Fruit fly (Drosophila melanogaster) whole organism, embryonic: Measurements from ENCODE around the gene CAH9.

ENCODE experiments used
- CG10654 ChIP-seq: fragments of 200-800 bp; sonication (Bioruptor generic); optimal IDR thresholded peaks from 2 replicates; lab custom pipeline; 2016; ENCODE audit warnings: missing biosample characterization, missing genetic modification characterization
- CG12769 ChIP-seq: fragments of 200-800 bp; sonication (Bioruptor generic); optimal IDR thresholded peaks from 2 replicates; lab custom pipeline; 2019; ENCODE audit warnings: missing biosample characterization, mild to moderate bottlenecking, missing genetic modification characterization, moderate library complexity
- CG14710 ChIP-seq: fragments of 200-800 bp; sonication (Bioruptor generic); optimal IDR thresholded peaks from 3 replicates; lab custom pipeline; 2019; ENCODE audit warnings: missing biosample characterization, mild to moderate bottlenecking, missing genetic modification characterization, moderate library complexity
- CG15696 ChIP-seq: fragments of 200-800 bp; sonication (Bioruptor generic); optimal IDR thresholded peaks from 2 replicates; lab custom pipeline; 2019; ENCODE audit warnings: missing biosample characterization, mild to moderate bottlenecking, missing genetic modification characterization, moderate library complexity
- CG18599 ChIP-seq: fragments of 200-800 bp; sonication (Bioruptor generic); optimal IDR thresholded peaks from 3 replicates; lab custom pipeline; 2017; ENCODE audit warnings: missing biosample characterization, missing genetic modification characterization, mild to moderate bottlenecking, moderate library complexity, missing genetic modification reagents
- CG18619 ChIP-seq: fragments of 200-800 bp; sonication (Bioruptor generic); optimal IDR thresholded peaks from 3 replicates; lab custom pipeline; 2017; ENCODE audit warnings: missing biosample characterization, mild to moderate bottlenecking, missing genetic modification characterization
- CG2678 ChIP-seq: fragments of 200-800 bp; sonication (Bioruptor generic); optimal IDR thresholded peaks from 3 replicates; lab custom pipeline; 2019; ENCODE audit warnings: missing biosample characterization, mild to moderate bottlenecking, missing genetic modification characterization, moderate library complexity
- CG30431 ChIP-seq: fragments of 200-800 bp; sonication (Bioruptor generic); optimal IDR thresholded peaks from 2 replicates; lab custom pipeline; 2017; ENCODE audit warnings: missing biosample characterization, missing genetic modification characterization
- CG31388 ChIP-seq: fragments of 200-800 bp; sonication (Bioruptor generic); optimal IDR thresholded peaks from 2 replicates; lab custom pipeline; 2016; ENCODE audit warnings: missing biosample characterization, missing genetic modification characterization
- CG3726 ChIP-seq: fragments of 200-800 bp; sonication (Bioruptor generic); IDR thresholded peaks from 3 replicates; pipeline ENCODE4, ENCODE4 v1.3.6; 2022; ENCODE audit warnings: missing biosample characterization, missing genetic modification characterization
- CG4328 ChIP-seq: fragments of 200-800 bp; sonication (Bioruptor generic); optimal IDR thresholded peaks from 3 replicates; lab custom pipeline; 2017; ENCODE audit warnings: missing biosample characterization, missing genetic modification reagents, missing genetic modification characterization
- CG4424 ChIP-seq: fragments of 200-800 bp; sonication (Bioruptor generic); optimal IDR thresholded peaks from 3 replicates; lab custom pipeline; 2016; ENCODE audit warnings: missing biosample characterization, missing genetic modification characterization
- CG5245 ChIP-seq: fragments of 200-800 bp; sonication (Bioruptor generic); optimal IDR thresholded peaks from 3 replicates; lab custom pipeline; 2016; ENCODE audit warnings: missing biosample characterization, missing genetic modification characterization
- CG5953 ChIP-seq: fragments of 200-800 bp; sonication (Bioruptor generic); IDR thresholded peaks from 2 replicates; pipeline ENCODE4 v1.3.6; 2022; ENCODE audit warnings: missing biosample characterization, missing genetic modification characterization
- CG7556 ChIP-seq: fragments of 200-800 bp; sonication (Bioruptor generic); optimal IDR thresholded peaks from 2 replicates; lab custom pipeline; 2017; ENCODE audit warnings: missing biosample characterization, mild to moderate bottlenecking, missing genetic modification characterization
- CG8281 ChIP-seq: fragments of 200-800 bp; sonication (Bioruptor generic); optimal IDR thresholded peaks from 2 replicates; lab custom pipeline; 2018; ENCODE audit warnings: missing biosample characterization, mild to moderate bottlenecking, missing genetic modification characterization, moderate library complexity
- CG8944 ChIP-seq: fragments of 200-800 bp; sonication (Bioruptor generic); optimal IDR thresholded peaks from 3 replicates; lab custom pipeline; 2016; ENCODE audit warnings: missing biosample characterization, missing genetic modification characterization
- Chrac-16 ChIP-seq: fragments of 200-800 bp; sonication (Bioruptor generic); optimal IDR thresholded peaks from 3 replicates; lab custom pipeline; 2016; ENCODE audit warnings: missing biosample characterization, missing genetic modification characterization
- D19A ChIP-seq: fragments of 200-800 bp; optimal IDR thresholded peaks from 3 replicates; lab custom pipeline; 2019; ENCODE audit warnings: missing biosample characterization, mild to moderate bottlenecking, missing genetic modification characterization, moderate library complexity
- Dp ChIP-seq: fragments of 200-800 bp; sonication (Bioruptor generic); optimal IDR thresholded peaks from 2 replicates; lab custom pipeline; 2018; ENCODE audit warnings: missing biosample characterization, mild to moderate bottlenecking, missing genetic modification characterization, moderate library complexity
- Dref ChIP-seq: fragments of 200-800 bp; sonication (Bioruptor generic); IDR thresholded peaks from 2 replicates; pipeline ENCODE4 v1.3.6; 2022; ENCODE audit warnings: missing biosample characterization, missing genetic modification characterization
- Elba2 ChIP-seq: fragments of 200-800 bp; sonication (Bioruptor generic); optimal IDR thresholded peaks from 3 replicates; lab custom pipeline; 2016; ENCODE audit warnings: missing biosample characterization, missing genetic modification characterization
- Fer1 ChIP-seq: fragments of 200-800 bp; sonication (Bioruptor generic); optimal IDR thresholded peaks from 2 replicates; lab custom pipeline; 2017; ENCODE audit warnings: missing biosample characterization, mild to moderate bottlenecking, missing genetic modification characterization
- HLH54F ChIP-seq: fragments of 200-800 bp; sonication (Bioruptor generic); optimal IDR thresholded peaks from 3 replicates; lab custom pipeline; 2016; ENCODE audit warnings: missing biosample characterization, missing genetic modification characterization
- Hmx ChIP-seq: fragments of 200-800 bp; sonication (Bioruptor generic); optimal IDR thresholded peaks from 2 replicates; lab custom pipeline; 2016; ENCODE audit warnings: missing biosample characterization, missing genetic modification characterization
- Hr3 ChIP-seq: fragments of 200-800 bp; sonication (Bioruptor generic); optimal IDR thresholded peaks from 3 replicates; lab custom pipeline; 2016; ENCODE audit warnings: missing biosample characterization, missing genetic modification characterization
- Sin3A ChIP-seq: fragments of >200 bp; optimal IDR thresholded peaks from 2 replicates; lab custom pipeline; 2018
- Six4 ChIP-seq: fragments of 200-800 bp; sonication (Bioruptor generic); optimal IDR thresholded peaks from 2 replicates; lab custom pipeline; 2016; ENCODE audit warnings: missing biosample characterization, missing genetic modification characterization
- Usf ChIP-seq: fragments of 200-800 bp; sonication (Bioruptor generic); optimal IDR thresholded peaks from 2 replicates; lab custom pipeline; 2017; ENCODE audit warnings: missing genotype, missing biosample characterization, missing genetic modification characterization
- ara ChIP-seq: fragments of 200-800 bp; sonication (Bioruptor generic); IDR thresholded peaks from 2 replicates; pipeline ENCODE4 v1.3.6; 2022; ENCODE audit warnings: missing biosample characterization, missing genetic modification characterization
- crp ChIP-seq, 2 experiments: fragments of 200-800 bp; sonication (Bioruptor generic); optimal IDR thresholded peaks; 2 replicates in 1 of 2; 3 replicates in 1 of 2; lab custom pipeline; 2017; ENCODE audit warnings: missing biosample characterization in 2 of 2, missing genetic modification characterization in 2 of 2, mild to moderate bottlenecking in 1 of 2, moderate library complexity in 1 of 2
- dimm ChIP-seq: fragments of 200-800 bp; sonication (Bioruptor generic); IDR thresholded peaks from 2 replicates; pipeline ENCODE4 v1.3.6; 2022; ENCODE audit warnings: missing biosample characterization, missing genetic modification characterization
- dm ChIP-seq: fragments of 200-800 bp; sonication (Bioruptor generic); optimal IDR thresholded peaks from 3 replicates; lab custom pipeline; 2016; ENCODE audit warnings: missing biosample characterization, missing genetic modification characterization
- dmrt99B ChIP-seq: fragments of 200-800 bp; sonication (Bioruptor generic); optimal IDR thresholded peaks from 2 replicates; lab custom pipeline; 2018; ENCODE audit warnings: missing biosample characterization, mild to moderate bottlenecking, missing genetic modification characterization, moderate library complexity
- en ChIP-seq: fragments of 200-800 bp; sonication (Bioruptor generic); optimal IDR thresholded peaks from 2 replicates; lab custom pipeline; 2016; ENCODE audit warnings: missing biosample characterization, missing genetic modification characterization
- eve ChIP-seq, 2 experiments: fragments of >200 bp; optimal IDR thresholded peaks; 2 replicates each; lab custom pipeline; 2017; ENCODE audit warnings: missing biosample characterization in 2 of 2, missing genetic modification characterization in 2 of 2
- fd102C ChIP-seq: fragments of 200-800 bp; sonication (Bioruptor generic); optimal IDR thresholded peaks from 2 replicates; lab custom pipeline; 2018; ENCODE audit warnings: missing biosample characterization, mild to moderate bottlenecking, missing genetic modification characterization, moderate library complexity
- insv ChIP-seq, 2 experiments: fragments of 200-800 bp; sonication (Bioruptor generic); optimal IDR thresholded peaks; 3 replicates each; lab custom pipeline; 2016 to 2018; ENCODE audit warnings: missing biosample characterization in 2 of 2, missing genetic modification characterization in 2 of 2
- nom ChIP-seq: fragments of 200-800 bp; sonication (Bioruptor generic); optimal IDR thresholded peaks from 2 replicates; lab custom pipeline; 2017; ENCODE audit warnings: missing biosample characterization, missing genetic modification characterization, mild to moderate bottlenecking, moderate library complexity, missing genetic modification reagents
- org-1 ChIP-seq: fragments of 200-800 bp; sonication (Bioruptor generic); optimal IDR thresholded peaks from 2 replicates; lab custom pipeline; 2017; ENCODE audit warnings: missing biosample characterization, missing genetic modification characterization
- pum ChIP-seq: fragments of 200-800 bp; sonication (Bioruptor generic); optimal IDR thresholded peaks from 2 replicates; lab custom pipeline; 2016; ENCODE audit warnings: missing biosample characterization, missing genetic modification characterization
- shn ChIP-seq: fragments of 200-800 bp; sonication (Bioruptor generic); optimal IDR thresholded peaks from 3 replicates; lab custom pipeline; 2016; ENCODE audit warnings: missing biosample characterization, missing genetic modification characterization
- sob ChIP-seq: fragments of 200-800 bp; sonication (Bioruptor generic); IDR thresholded peaks from 2 replicates; pipeline ENCODE4 v1.3.6; 2022; ENCODE audit warnings: missing biosample characterization, missing genetic modification characterization
- tap ChIP-seq: fragments of 200-800 bp; optimal IDR thresholded peaks from 3 replicates; lab custom pipeline; 2019; ENCODE audit warnings: missing biosample characterization, mild to moderate bottlenecking, missing genetic modification characterization, moderate library complexity
- ttk ChIP-seq: fragments of 200-800 bp; sonication (Bioruptor generic); IDR thresholded peaks from 2 replicates; pipeline ENCODE4 v2.1.2; 2022; ENCODE audit warnings: missing biosample characterization, missing genetic modification characterization
- unc-4 ChIP-seq: fragments of 200-800 bp; sonication (Bioruptor generic); IDR thresholded peaks from 2 replicates; pipeline ENCODE4 v1.3.6; 2022; ENCODE audit warnings: missing biosample characterization, missing genetic modification characterization; ENCODE audit not compliant: partially characterized antibody
- wor ChIP-seq: fragments of 200-800 bp; sonication (Bioruptor generic); IDR thresholded peaks from 2 replicates; pipeline ENCODE4 v1.3.6; 2022; ENCODE audit warnings: missing biosample characterization, missing genetic modification characterization
- zf30C ChIP-seq: fragments of 200-800 bp; sonication (Bioruptor generic); optimal IDR thresholded peaks from 3 replicates; lab custom pipeline; 2018; ENCODE audit warnings: missing biosample characterization, mild to moderate bottlenecking, missing genetic modification characterization
- zfh2 ChIP-seq: fragments of 200-800 bp; sonication (Bioruptor generic); optimal IDR thresholded peaks from 2 replicates; lab custom pipeline; 2016; ENCODE audit warnings: missing biosample characterization, missing genetic modification characterization

CAH9 gene

DNA sequence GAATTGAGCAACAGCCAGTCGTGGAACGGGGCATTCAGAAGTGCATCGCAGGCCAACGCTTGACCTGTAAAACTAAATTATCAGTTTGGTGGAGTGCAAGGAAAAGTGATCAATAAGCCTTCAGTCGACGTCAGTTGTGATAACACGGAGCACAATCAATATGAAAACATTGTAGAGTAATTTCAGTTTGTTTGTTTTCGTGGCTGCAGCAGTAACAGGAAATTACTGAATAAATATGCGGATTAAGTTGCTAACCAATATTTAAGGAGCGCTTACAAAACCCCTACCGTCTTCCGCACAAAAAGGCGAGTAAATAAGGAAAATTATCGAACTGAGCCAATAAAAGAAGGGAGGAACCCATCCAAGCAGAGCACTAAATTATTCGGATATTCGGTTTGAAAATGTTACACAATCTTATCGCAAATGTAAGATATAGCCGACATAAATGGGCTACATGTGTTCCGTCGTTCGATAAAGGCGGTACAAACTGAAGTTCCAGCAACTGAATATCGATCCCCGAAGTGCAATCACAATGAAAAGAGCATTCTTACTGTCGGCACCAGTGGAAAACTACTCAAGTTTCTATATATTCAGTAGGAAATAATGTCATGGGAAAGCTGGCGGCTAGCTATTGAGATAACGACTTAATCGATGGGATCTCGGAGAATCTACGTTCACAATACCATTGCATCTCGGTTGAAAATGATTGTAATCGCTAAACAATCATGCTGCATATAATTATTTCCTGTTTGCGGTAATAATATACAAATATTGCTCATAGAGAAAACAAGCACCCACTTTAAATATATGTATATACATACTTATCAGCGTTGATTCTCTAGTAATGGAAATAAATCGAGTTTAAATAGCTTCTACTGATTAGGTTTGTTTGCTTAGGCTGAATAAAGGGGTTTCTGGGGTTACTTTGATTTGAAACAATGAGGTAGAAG, 30.0 kb upstream of the CAH9 start (continued):
- TF ChIP-seq CG14710 (tag; lab: Kevin White, UChicago) (peak; percentile 69), HLH54F (GFP tag; lab: Kevin White, UChicago) (no peak), dimm (no peak), tap (tag; lab: Kevin White, UChicago) (peak; percentile 34), Usf (peak; percentile 25), Elba2 (GFP tag; lab: Kevin White, UChicago) (no peak), dm (GFP tag; lab: Kevin White, UChicago) (peak; percentile 44), CG8944 (GFP tag; lab: Kevin White, UChicago) (peak; percentile 46), Dref (GFP tag; lab: Robert Waterston, UW) (no peak), CG4424 (GFP tag; lab: Kevin White, UChicago) (peak; percentile 47), zfh2 (no peak), ara (GFP tag; lab: Robert Waterston, UW) (peak; percentile 84), eve (GFP tag; optimal IDR thresholded peaks at IDR 0.05; lab: Kevin White, UChicago) (peak in 1 of 2 experiments; percentile 73), CG2678 (peak; percentile 67), Chrac-16 (GFP tag; lab: Kevin White, UChicago) (no peak), CG31388 (GFP tag; lab: Kevin White, UChicago) (no peak), org-1 (GFP tag; lab: Kevin White, UChicago) (peak; percentile 77), en (GFP tag; lab: Kevin White, UChicago) (peak; percentile 46), CG5245 (GFP tag; lab: Kevin White, UChicago) (peak; percentile 53), Hmx (no peak), Dp (GFP tag; lab: Kevin White, UChicago) (no peak), CG4328 (GFP tag; lab: Kevin White, UChicago) (peak; percentile 25), CG30431 (GFP tag; lab: Kevin White, UChicago) (peak; percentile 33), CG15696 (tag; lab: Kevin White, UChicago) (peak; percentile 94), insv (GFP tag; optimal IDR thresholded peaks at IDR 0.05; lab: Kevin White, UChicago) (peak in 1 of 2 experiments; percentile 2), dmrt99B (tag; lab: Kevin White, UChicago) (peak; percentile 73), pum (GFP tag; lab: Kevin White, UChicago) (peak; percentile 47), wor (GFP tag; lab: Robert Waterston, UW) (no peak), unc-4 (GFP tag; lab: Robert Waterston, UW) (no peak), CG12769 (tag; lab: Kevin White, UChicago) (no peak), nom (GFP tag; lab: Kevin White, UChicago) (peak; percentile 59), CG10654 (peak; percentile 57), CG18619 (GFP tag; lab: Kevin White, UChicago) (peak; percentile 62), CG5953 (GFP tag; lab: Robert Waterston, UW) (peak; percentile 69), sob (GFP tag; lab: Robert Waterston, UW) (0 out of 2 replicates have a peak, but pooled peaks have one; percentile 44), Six4 (GFP tag; lab: Kevin White, UChicago) (peak; percentile 51), ttk (peak; percentile 13; the same call in 1 of the 2 replicates), D19A (tag; lab: Kevin White, UChicago) (peak; percentile 69), Hr3 (peak; percentile 28), CG3726 (GFP tag; lab: Robert Waterston, UW) (no peak), Fer1 (peak; percentile 7), crp (GFP tag; optimal IDR thresholded peaks at IDR 0.05; lab: Kevin White, UChicago) (peak in 1 of 2 experiments; percentile 9), Sin3A (lab: Kevin White, UChicago) (no peak), CG7556 (GFP tag; lab: Kevin White, UChicago) (peak; percentile 65), zf30C (GFP tag; lab: Kevin White, UChicago) (no peak), CG8281 (tag; lab: Kevin White, UChicago) (peak; percentile 67), fd102C (GFP tag; lab: Kevin White, UChicago) (peak; percentile 94), shn (GFP tag; lab: Kevin White, UChicago) (peak; percentile 56), CG18599 (peak; percentile 59)
